Worm (Caenorhabditis elegans): Measurements from ENCODE around the gene rabr-4.

The rabr-4 gene

DNA sequence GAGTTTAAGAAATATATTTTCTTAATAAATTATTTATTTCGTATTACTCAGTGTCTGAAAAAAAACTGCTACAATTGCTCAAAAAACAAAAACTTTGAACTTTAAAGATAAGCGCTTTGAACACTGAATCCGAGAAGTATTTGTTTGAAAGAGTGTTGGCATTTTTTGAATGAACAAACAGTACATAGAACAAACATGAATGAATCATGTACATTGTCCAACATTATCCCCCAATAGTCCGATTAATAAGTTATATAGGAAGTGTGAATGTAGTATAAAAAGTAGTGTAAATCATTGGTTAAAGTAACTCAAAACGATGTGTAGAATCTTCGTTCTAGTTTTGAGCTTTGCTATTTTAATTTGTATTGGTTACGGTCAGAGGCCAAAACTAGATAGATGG is 7.0 kb downstream of the rabr-4 start, which contains the start of gene F11A5.17:
Gene F11A5.17, plus strand, starts transcription at position 301 of the 400 bp plus-strand sequence.
- TF ChIP-seq fkh-2 (tag; optimal IDR thresholded peaks at IDR 0.05) (no peak), aly-2 (tag; optimal IDR thresholded peaks at IDR 0.05) (no peak), ama-1 (optimal IDR thresholded peaks at IDR 0.05) (no peak), nhr-237 (tag; optimal IDR thresholded peaks at IDR 0.05) (no peak), eor-1 (tag; optimal IDR thresholded peaks at IDR 0.05) (no peak), egl-27 (tag; optimal IDR thresholded peaks at IDR 0.05) (no peak), elt-1 (tag; optimal IDR thresholded peaks at IDR 0.05) (no peak), elt-3 (tag; optimal IDR thresholded peaks at IDR 0.05) (no peak)

ce11 chrV:16202618-16203017 is 7.9 kb downstream of the rabr-4 start, which contains the start of gene F11A5.18:
F11A5.18 (plus strand) TSS chrV:16202918.
- no peak for TF ChIP-seq ZK546.5 (tag; optimal IDR thresholded peaks at IDR 0.05)
- no peak for TF ChIP-seq ceh-16 (tag; optimal IDR thresholded peaks at IDR 0.05)
- no peak for TF ChIP-seq ceh-28 (tag; optimal IDR thresholded peaks at IDR 0.05)
- no peak for TF ChIP-seq ztf-4 (tag; optimal IDR thresholded peaks at IDR 0.05)
- no peak for TF ChIP-seq R02D3.7 (tag; optimal IDR thresholded peaks at IDR 0.05)
- TF ChIP-seq nhr-67 (tag; optimal IDR thresholded peaks at IDR 0.05) = no peak
- no peak for TF ChIP-seq nhr-77 (tag; optimal IDR thresholded peaks at IDR 0.05)
- no peak for TF ChIP-seq pqm-1 (tag; optimal IDR thresholded peaks at IDR 0.05)
- TF ChIP-seq zag-1 (tag; optimal IDR thresholded peaks at IDR 0.05) = no peak

DNA sequence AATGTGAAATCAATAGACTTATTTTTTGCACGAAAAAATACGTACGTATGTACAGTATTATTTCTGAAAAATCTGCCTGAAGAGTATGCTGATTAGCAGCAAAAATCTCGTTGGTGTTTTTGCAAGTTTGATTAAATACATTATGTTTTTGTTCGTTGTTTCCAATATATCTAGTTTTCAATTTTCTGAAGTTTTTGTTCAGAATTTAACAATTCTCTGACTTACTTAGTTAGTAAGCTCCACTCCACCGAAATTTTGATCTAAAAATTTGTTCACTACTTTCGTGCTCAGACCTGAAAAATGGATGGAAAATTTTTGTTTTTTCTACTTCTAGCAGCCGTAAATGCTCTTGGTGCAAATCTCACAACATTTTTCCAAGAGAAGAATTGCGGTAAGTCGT is 10.1 kb downstream of the rabr-4 start, which contains the start of gene irld-26:
Gene irld-26, plus strand, starts transcription at position 301 of the 400 bp plus-strand sequence.
- no peak for TF ChIP-seq nhr-23 (tag; optimal IDR thresholded peaks at IDR 0.05)

DNA sequence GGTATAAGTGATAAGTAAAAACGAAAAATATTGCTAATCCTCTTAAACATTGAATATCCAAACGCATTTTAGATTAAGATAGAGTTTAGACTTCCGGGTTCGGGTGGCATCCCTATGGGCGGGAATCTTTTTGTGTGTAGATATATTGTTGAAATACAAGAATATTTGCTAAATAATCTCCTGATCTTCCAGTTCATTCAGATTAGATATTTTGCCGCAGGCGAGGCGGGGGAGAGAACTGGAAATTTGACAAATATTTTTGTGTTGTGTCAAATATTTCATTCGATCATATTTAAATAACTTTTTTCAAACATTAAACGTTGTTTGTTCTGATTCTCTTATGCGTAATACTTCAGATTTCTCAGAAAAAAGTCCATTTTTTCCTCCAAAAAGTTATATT is 15.1 kb downstream of the rabr-4 start, which contains the start of gene oac-15:
Gene oac-15, minus strand, starts transcription at position 101 of the 400 bp plus-strand sequence.
- TF ChIP-seq elt-2 (tag; optimal IDR thresholded peaks at IDR 0.05) = no peak
- no peak for TF ChIP-seq eor-1 (tag; optimal IDR thresholded peaks at IDR 0.05)
- TF ChIP-seq ztf-11 (tag; optimal IDR thresholded peaks at IDR 0.05) = no peak
- no peak for TF ChIP-seq pqm-1 (tag; optimal IDR thresholded peaks at IDR 0.05)
- no peak for TF ChIP-seq nhr-43 (tag; optimal IDR thresholded peaks at IDR 0.05; ENCODE audit: poor library complexity, severe bottlenecking)
- no peak for TF ChIP-seq zag-1 (tag; optimal IDR thresholded peaks at IDR 0.05)
- no peak for TF ChIP-seq fkh-2 (tag; optimal IDR thresholded peaks at IDR 0.05)
- TF ChIP-seq nhr-237 (tag; optimal IDR thresholded peaks at IDR 0.05) = no peak
- no peak for TF ChIP-seq nhr-25 (tag; optimal IDR thresholded peaks at IDR 0.05)
- TF ChIP-seq elt-3 (tag; optimal IDR thresholded peaks at IDR 0.05) = no peak
- no peak for TF ChIP-seq ceh-9 (tag; optimal IDR thresholded peaks at IDR 0.05)
- TF ChIP-seq sea-2 (GFP tag; optimal IDR thresholded peaks at IDR 0.05) = no peak
- no peak for TF ChIP-seq aly-2 (tag; optimal IDR thresholded peaks at IDR 0.05)
- TF ChIP-seq ztf-4 (tag; optimal IDR thresholded peaks at IDR 0.05) = no peak
- TF ChIP-seq daf-12 (tag; optimal IDR thresholded peaks at IDR 0.05) = no peak
- TF ChIP-seq snpc-4 (tag; optimal IDR thresholded peaks at IDR 0.05) = no peak

DNA sequence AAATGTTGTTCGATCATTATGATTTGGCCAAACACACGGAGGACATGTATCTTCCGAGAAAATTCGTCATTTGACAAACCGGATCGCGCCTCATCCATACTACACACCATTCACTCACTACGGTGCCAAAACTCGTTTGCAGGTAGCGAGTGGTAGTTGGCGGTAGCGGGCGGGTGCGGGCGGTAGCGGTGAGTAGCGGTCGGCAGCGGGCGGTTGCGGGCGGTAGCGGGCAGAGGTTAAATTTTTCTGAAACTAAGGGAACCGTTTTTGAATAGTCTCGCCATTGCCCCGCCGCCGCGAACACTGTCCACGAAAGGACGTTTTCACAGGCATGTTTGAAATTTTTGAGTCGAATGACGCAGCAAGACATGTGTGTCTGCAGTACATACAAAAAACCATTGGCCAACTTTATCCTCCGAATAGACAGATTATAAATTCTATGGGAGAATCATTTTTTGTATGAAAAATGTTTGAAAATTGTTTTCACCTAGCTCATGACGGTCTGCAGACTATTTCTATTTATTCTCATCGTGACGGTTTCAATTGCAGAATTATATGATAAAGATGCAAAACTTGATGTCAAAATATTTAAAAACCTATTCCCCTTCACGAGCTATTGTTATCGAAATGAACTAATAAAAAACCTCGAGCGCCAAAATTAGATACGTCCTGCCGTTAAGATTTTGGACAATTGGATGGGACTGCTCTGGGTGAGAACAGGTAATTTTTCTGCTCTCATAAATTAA is 15.7 kb downstream of the rabr-4 start, which contains the start of gene F11A5.16:
Gene F11A5.16, plus strand, starts transcription at position 696 of the 746 bp plus-strand sequence.
- TF ChIP-seq nhr-77 (tag; optimal IDR thresholded peaks at IDR 0.05) (no peak), nhr-25 (tag; optimal IDR thresholded peaks at IDR 0.05) (no peak), mml-1 (tag; optimal IDR thresholded peaks at IDR 0.05) (no peak), tbx-2 (tag; optimal IDR thresholded peaks at IDR 0.05) (no peak), ceh-82 (tag; optimal IDR thresholded peaks at IDR 0.05) (no peak), elt-3 (tag; optimal IDR thresholded peaks at IDR 0.05) (no peak), ceh-9 (tag; optimal IDR thresholded peaks at IDR 0.05) (no peak), nhr-28 (tag; optimal IDR thresholded peaks at IDR 0.05) (no peak), lsy-12 (tag; optimal IDR thresholded peaks at IDR 0.05) (no peak), mdl-1 (tag; optimal IDR thresholded peaks at IDR 0.05) (no peak), fkh-10 (GFP tag; optimal IDR thresholded peaks at IDR 0.05) (no peak), aly-2 (tag; optimal IDR thresholded peaks at IDR 0.05) (no peak), skn-1 (tag; optimal IDR thresholded peaks at IDR 0.05) (no peak), hmg-11 (tag; optimal IDR thresholded peaks at IDR 0.05) (no peak), nhr-23 (tag; optimal IDR thresholded peaks at IDR 0.05) (no peak), unc-39 (tag; optimal IDR thresholded peaks at IDR 0.05) (no peak), ztf-11 (tag; optimal IDR thresholded peaks at IDR 0.05) (no peak)

Measured in whole organism, L3 larva.